Fruit fly (Drosophila melanogaster): ENCODE data around the gene Gem3.

The Gem3 gene

dm6 chr3L:10490561-10490960, 27.7 kb upstream of the Gem3 start, which contains the start of gene S-Lap4:
TSS of gene S-Lap4 (plus strand) at chr3L:10490861.
- TF ChIP-seq Jra (GFP tag; optimal IDR thresholded peaks at IDR 0.05) = no peak
- no peak for TF ChIP-seq tai (GFP tag; optimal IDR thresholded peaks at IDR 0.05)
- no peak for TF ChIP-seq Dfd (GFP tag; optimal IDR thresholded peaks at IDR 0.05)
- no peak for TF ChIP-seq CG9705 (GFP tag; optimal IDR thresholded peaks at IDR 0.05)
- TF ChIP-seq Rel (GFP tag; optimal IDR thresholded peaks at IDR 0.05) = no peak
- no peak for TF ChIP-seq Rel (tag; optimal IDR thresholded peaks at IDR 0.05)
- TF ChIP-seq Myc (optimal IDR thresholded peaks at IDR 0.05) = no peak
- no peak for TF ChIP-seq Hr78 (GFP tag; optimal IDR thresholded peaks at IDR 0.05)
- no peak for TF ChIP-seq fru (GFP tag; optimal IDR thresholded peaks at IDR 0.05)
- no peak for TF ChIP-seq ey (GFP tag; optimal IDR thresholded peaks at IDR 0.05)
- TF ChIP-seq woc (GFP tag; optimal IDR thresholded peaks at IDR 0.05) = no peak

- TF ChIP-seq usp (GFP tag; optimal IDR thresholded peaks at IDR 0.05) = no peak
- TF ChIP-seq Myc (optimal IDR thresholded peaks at IDR 0.05) = no peak
- no peak for TF ChIP-seq Mio (GFP tag; optimal IDR thresholded peaks at IDR 0.05)
Measured at dm6 chr3L:10485496-10485895, 22.6 kb upstream of the Gem3 start.

DNA sequence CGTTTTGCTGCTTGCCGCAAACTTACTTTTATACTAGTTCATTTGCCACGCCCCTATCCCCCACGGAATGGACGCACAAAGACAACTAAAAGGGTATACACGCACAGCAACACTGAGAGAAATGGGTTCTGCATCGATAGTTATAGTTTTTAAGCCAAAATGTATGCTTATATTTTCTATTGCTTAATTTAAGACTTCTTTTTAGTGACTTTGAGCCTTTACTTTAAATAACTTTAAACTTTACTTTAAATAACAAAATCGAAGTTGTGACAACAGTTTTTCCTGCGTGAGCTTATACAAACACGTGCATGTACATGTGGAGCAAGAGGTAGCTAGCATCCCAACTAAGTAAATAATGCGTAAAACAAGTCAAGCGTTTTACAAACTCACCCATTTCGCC, 19.6 kb upstream of the Gem3 start:
- TF ChIP-seq jim (GFP tag; optimal IDR thresholded peaks at IDR 0.05) (no peak), Hnf4 (GFP tag; optimal IDR thresholded peaks at IDR 0.05) (no peak), foxo (GFP tag; optimal IDR thresholded peaks at IDR 0.05) (no peak), Vsx2 (GFP tag; optimal IDR thresholded peaks at IDR 0.05; ENCODE audit: partially characterized antibody) (no peak), Hr83 (GFP tag; optimal IDR thresholded peaks at IDR 0.05; ENCODE audit: poor library complexity, severe bottlenecking) (no peak), OdsH (GFP tag; optimal IDR thresholded peaks at IDR 0.05) (no peak), dl (GFP tag; optimal IDR thresholded peaks at IDR 0.05; ENCODE audit: insufficient read depth in 1 of 2, partially characterized antibody in 2 of 2) (no peak), CG32264 (GFP tag; optimal IDR thresholded peaks at IDR 0.05) (no peak), GATAd (GFP tag; optimal IDR thresholded peaks at IDR 0.05) (no peak), woc (GFP tag; optimal IDR thresholded peaks at IDR 0.05) (no peak), sage (GFP tag; optimal IDR thresholded peaks at IDR 0.05) (no peak), brk (GFP tag; optimal IDR thresholded peaks at IDR 0.05) (no peak), lola (GFP tag; optimal IDR thresholded peaks at IDR 0.05) (no peak), Mio (GFP tag; optimal IDR thresholded peaks at IDR 0.05) (no peak), dmrt93B (GFP tag; optimal IDR thresholded peaks at IDR 0.05) (no peak), Jra (GFP tag; optimal IDR thresholded peaks at IDR 0.05) (no peak), Myc (optimal IDR thresholded peaks at IDR 0.05) (no peak), CrebA (GFP tag; optimal IDR thresholded peaks at IDR 0.05; ENCODE audit: borderline replicate concordance) (no peak), tai (GFP tag; optimal IDR thresholded peaks at IDR 0.05) (no peak), psq (GFP tag; optimal IDR thresholded peaks at IDR 0.05) (no peak)

DNA sequence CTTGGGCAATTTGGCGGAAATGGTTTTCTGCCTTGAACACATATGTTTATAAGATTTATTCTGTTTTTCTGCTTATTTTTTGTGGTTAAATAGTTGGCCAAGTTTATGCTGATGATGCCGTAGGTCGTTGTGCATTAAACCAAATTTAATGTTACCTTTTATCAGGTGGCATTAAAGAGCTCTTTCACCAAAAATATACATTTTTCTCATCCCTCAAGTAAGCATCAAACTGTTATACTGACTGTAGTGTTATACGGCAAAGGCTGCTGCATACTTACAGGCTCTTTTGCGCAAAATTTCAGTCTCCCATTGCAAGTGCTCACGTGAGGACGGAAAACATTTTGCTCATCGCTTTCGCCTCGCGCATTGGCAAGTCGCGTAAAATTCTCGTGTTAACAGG, 18.2 kb upstream of the Gem3 start, which contains the start of gene Rbfox1:
Rbfox1 (plus strand) TSS at position 301 of the 400 bp plus-strand sequence.
- TF ChIP-seq dl (GFP tag; optimal IDR thresholded peaks at IDR 0.05; ENCODE audit: insufficient read depth in 1 of 2, partially characterized antibody in 2 of 2) (no peak), lola (GFP tag; optimal IDR thresholded peaks at IDR 0.05) (no peak), br (GFP tag; optimal IDR thresholded peaks at IDR 0.05) (no peak), Sp1 (GFP tag; optimal IDR thresholded peaks at IDR 0.05) (no peak)

- no peak for TF ChIP-seq brk (GFP tag; optimal IDR thresholded peaks at IDR 0.05)
- TF ChIP-seq sv (GFP tag; optimal IDR thresholded peaks at IDR 0.05) = no peak
- TF ChIP-seq Mio (GFP tag; optimal IDR thresholded peaks at IDR 0.05) = no peak
Measured at dm6 chr3L:10478214-10478613, 15.3 kb upstream of the Gem3 start, which contains the start of gene CG46430. TSS of gene CG46430 (plus strand) at chr3L:10478514.

dm6 chr3L:10464887-10465286, 2.0 kb upstream of the Gem3 start, which contains the start of gene S-Lap3:
TSS of gene S-Lap3 (plus strand) at chr3L:10465187.
- TF ChIP-seq Hnf4 (GFP tag; optimal IDR thresholded peaks at IDR 0.05) = no peak
- TF ChIP-seq HLH106 (tag; optimal IDR thresholded peaks at IDR 0.05) = no peak
- TF ChIP-seq Jra (GFP tag; optimal IDR thresholded peaks at IDR 0.05) = no peak
- no peak for TF ChIP-seq jim (GFP tag; optimal IDR thresholded peaks at IDR 0.05)
- no peak for TF ChIP-seq N (GFP tag; optimal IDR thresholded peaks at IDR 0.05)
- TF ChIP-seq dmrt93B (GFP tag; optimal IDR thresholded peaks at IDR 0.05) = no peak
- TF ChIP-seq Dfd (GFP tag; optimal IDR thresholded peaks at IDR 0.05) = no peak
- TF ChIP-seq woc (GFP tag; optimal IDR thresholded peaks at IDR 0.05) = no peak
- no peak for TF ChIP-seq pan (optimal IDR thresholded peaks at IDR 0.05)
- no peak for TF ChIP-seq Hr83 (GFP tag; optimal IDR thresholded peaks at IDR 0.05; ENCODE audit: poor library complexity, severe bottlenecking)
